Worm (Caenorhabditis elegans) whole organism, L1 larva: ENCODE data around the gene pnn-1.
A peak's percentile ranks its signal among the peaks of the same experiment; 100 is the strongest.

ENCODE experiments used
- C04F5.9 ChIP-seq: sonication (generic microtip); optimal IDR thresholded peaks from 2 replicates; lab custom pipeline; 2016; ENCODE audit warnings: missing genetic modification characterization, missing compliant biosample characterization
- alr-1 ChIP-seq: fragments of 200-800 bp; sonication (Bioruptor generic); optimal IDR thresholded peaks from 2 replicates; lab custom pipeline; 2018; ENCODE audit warnings: borderline replicate concordance, mild to moderate bottlenecking, missing genetic modification characterization, missing compliant biosample characterization
- aly-2 ChIP-seq: fragments of 150-350 bp; optimal IDR thresholded peaks from 2 replicates; lab custom pipeline; 2014; ENCODE audit warnings: missing biosample characterization, missing genetic modification characterization
- ama-1 ChIP-seq: fragments of 150-350 bp; optimal IDR thresholded peaks from 2 replicates; lab custom pipeline; 2014
- ceh-63 ChIP-seq: fragments of 200-800 bp; sonication (Bioruptor generic); optimal IDR thresholded peaks from 2 replicates; lab custom pipeline; 2018; ENCODE audit warnings: mild to moderate bottlenecking, missing genetic modification characterization, missing compliant biosample characterization
- ceh-8 ChIP-seq: fragments of 200-800 bp; sonication (Bioruptor generic); optimal IDR thresholded peaks from 2 replicates; lab custom pipeline; 2018; ENCODE audit warnings: mild to moderate bottlenecking, missing genetic modification characterization, moderate library complexity, missing compliant biosample characterization
- ceh-82 ChIP-seq, 3 experiments: fragments of 150-350 bp in 1 of 3; sonication (generic microtip) in 2 of 3; optimal IDR thresholded peaks; 2 replicates each; lab custom pipeline; 2014 to 2017; ENCODE audit warnings: missing biosample characterization in 3 of 3, missing genetic modification characterization in 3 of 3
- ces-1 ChIP-seq: fragments of 150-350 bp; optimal IDR thresholded peaks from 2 replicates; lab custom pipeline; 2014; ENCODE audit warnings: missing biosample characterization, missing genetic modification reagents, missing genetic modification characterization
- dsc-1 ChIP-seq: sonication (generic microtip); optimal IDR thresholded peaks from 2 replicates; lab custom pipeline; 2016; ENCODE audit warnings: mild to moderate bottlenecking, missing genetic modification characterization, missing compliant biosample characterization
- efl-1 ChIP-seq, 4 experiments: fragments of 150-350 bp; optimal IDR thresholded peaks in 3 of 4; peaks in 1 of 4; 1 replicate in 1 of 4; 2 replicates in 3 of 4; lab custom pipeline; 2014; ENCODE audit warnings: missing biosample characterization in 2 of 4, missing genetic modification characterization in 2 of 4, missing genetic modification reagents in 2 of 4
- egl-27 ChIP-seq, 2 experiments: fragments of 150-350 bp in 1 of 2; sonication (generic microtip); optimal IDR thresholded peaks; 3 replicates each; lab custom pipeline; 2017 to 2018; ENCODE audit warnings: missing biosample characterization in 2 of 2, missing genetic modification characterization in 2 of 2, missing genetic modification reagents in 2 of 2
- elt-2 ChIP-seq: sonication (generic microtip); optimal IDR thresholded peaks from 2 replicates; lab custom pipeline; 2016; ENCODE audit warnings: missing genetic modification characterization, mild to moderate bottlenecking, inconsistent platforms, missing compliant biosample characterization, missing genetic modification reagents
- elt-3 ChIP-seq, 6 experiments: fragments of 150-350 bp in 1 of 6; sonication (generic microtip); optimal IDR thresholded peaks; 2 replicates each; lab custom pipeline; 2017 to 2018; ENCODE audit warnings: missing biosample characterization in 6 of 6, missing genetic modification characterization in 6 of 6, inconsistent platforms in 1 of 6
- ets-5 ChIP-seq: fragments of 200-800 bp; sonication (Bioruptor generic); IDR thresholded peaks from 2 replicates; pipeline ENCODE4 v1.3.6; 2022; ENCODE audit warnings: missing genetic modification characterization, missing compliant biosample characterization
- fkh-10 ChIP-seq: sonication (generic microtip); optimal IDR thresholded peaks from 2 replicates; lab custom pipeline; 2017; ENCODE audit warnings: missing biosample characterization, missing genetic modification reagents, missing genetic modification characterization
- fkh-8 ChIP-seq: sonication (generic microtip); optimal IDR thresholded peaks from 2 replicates; lab custom pipeline; 2016; ENCODE audit warnings: mild to moderate bottlenecking, missing genetic modification characterization, missing compliant biosample characterization
- grh-1 ChIP-seq: fragments of 200-800 bp; sonication (Bioruptor generic); IDR thresholded peaks from 2 replicates; pipeline ENCODE4 v1.3.6; 2022; ENCODE audit warnings: missing genetic modification reagents, missing genetic modification characterization, missing compliant biosample characterization
- hlh-17 ChIP-seq: fragments of 200-800 bp; sonication (Bioruptor generic); optimal IDR thresholded peaks from 2 replicates; lab custom pipeline; 2018; ENCODE audit warnings: missing genetic modification characterization, mild to moderate bottlenecking, missing compliant biosample characterization, moderate library complexity, borderline replicate concordance
- lin-15B ChIP-seq: fragments of 150-350 bp; sonication (generic microtip); optimal IDR thresholded peaks from 3 replicates; lab custom pipeline; 2014; ENCODE audit warnings: missing biosample characterization, missing genetic modification characterization
- lin-35 ChIP-seq, 2 experiments: fragments of 150-350 bp; optimal IDR thresholded peaks; 2 replicates each; lab custom pipeline; 2014; ENCODE audit warnings: missing biosample characterization in 2 of 2, missing genetic modification characterization in 2 of 2, missing genetic modification reagents in 2 of 2
- lir-3 ChIP-seq: sonication (generic microtip); optimal IDR thresholded peaks from 2 replicates; lab custom pipeline; 2016; ENCODE audit warnings: mild to moderate bottlenecking, missing genetic modification characterization, moderate library complexity, missing compliant biosample characterization; ENCODE audit not compliant: poor library complexity
- mdl-1 ChIP-seq, 2 experiments: fragments of 150-350 bp; optimal IDR thresholded peaks; 2 replicates each; lab custom pipeline; 2014 to 2017; ENCODE audit warnings: missing biosample characterization in 2 of 2, missing genetic modification characterization in 2 of 2, inconsistent platforms in 1 of 2
- mep-1 ChIP-seq: fragments of 150-350 bp; optimal IDR thresholded peaks from 2 replicates; lab custom pipeline; 2014; ENCODE audit warnings: missing biosample characterization, missing genetic modification characterization
- nhr-20 ChIP-seq: sonication (generic microtip); optimal IDR thresholded peaks from 2 replicates; lab custom pipeline; 2016; ENCODE audit warnings: mild to moderate bottlenecking, missing genetic modification characterization, missing compliant biosample characterization
- nhr-237 ChIP-seq: fragments of 150-350 bp; optimal IDR thresholded peaks from 2 replicates; lab custom pipeline; 2014; ENCODE audit warnings: missing biosample characterization, missing genetic modification characterization
- nhr-28 ChIP-seq: fragments of 150-350 bp; optimal IDR thresholded peaks from 2 replicates; lab custom pipeline; 2014; ENCODE audit warnings: missing biosample characterization, missing genetic modification characterization
- nhr-71 ChIP-seq: sonication (generic microtip); optimal IDR thresholded peaks from 2 replicates; lab custom pipeline; 2016; ENCODE audit warnings: mild to moderate bottlenecking, missing genetic modification characterization, moderate library complexity, missing compliant biosample characterization
- nhr-76 ChIP-seq: sonication (generic microtip); optimal IDR thresholded peaks from 2 replicates; lab custom pipeline; 2017; ENCODE audit warnings: missing biosample characterization, missing genetic modification characterization
- pqm-1 ChIP-seq: sonication (generic microtip); optimal IDR thresholded peaks from 3 replicates; lab custom pipeline; 2017; ENCODE audit warnings: missing biosample characterization, missing genetic modification characterization
- snpc-4 ChIP-seq: fragments of 150-350 bp; optimal IDR thresholded peaks from 2 replicates; lab custom pipeline; 2014; ENCODE audit warnings: missing biosample characterization, missing genetic modification characterization
- sox-4 ChIP-seq: sonication (generic microtip); optimal IDR thresholded peaks from 2 replicates; lab custom pipeline; 2016; ENCODE audit warnings: missing genetic modification characterization, missing compliant biosample characterization
- sptf-1 ChIP-seq: fragments of 150-350 bp; optimal IDR thresholded peaks from 2 replicates; lab custom pipeline; 2014; ENCODE audit warnings: missing biosample characterization, missing genetic modification characterization
- swsn-7 ChIP-seq: sonication (generic microtip); optimal IDR thresholded peaks from 2 replicates; lab custom pipeline; 2016; ENCODE audit warnings: missing genetic modification characterization, missing compliant biosample characterization
- unc-30 ChIP-seq: sonication (generic microtip); optimal IDR thresholded peaks from 2 replicates; lab custom pipeline; 2017; ENCODE audit warnings: missing biosample characterization, missing genetic modification characterization
- unc-86 ChIP-seq: sonication (generic microtip); optimal IDR thresholded peaks from 2 replicates; lab custom pipeline; 2016; ENCODE audit warnings: missing genetic modification characterization, missing compliant biosample characterization
- unc-98 ChIP-seq: fragments of 200-800 bp; sonication (Bioruptor generic); IDR thresholded peaks from 2 replicates; pipeline ENCODE4 v1.3.6; 2022; ENCODE audit warnings: missing genetic modification characterization, missing compliant biosample characterization
- zag-1 ChIP-seq: fragments of 150-350 bp; optimal IDR thresholded peaks from 2 replicates; lab custom pipeline; 2014; ENCODE audit warnings: missing biosample characterization, missing genetic modification characterization

Gene pnn-1

DNA sequence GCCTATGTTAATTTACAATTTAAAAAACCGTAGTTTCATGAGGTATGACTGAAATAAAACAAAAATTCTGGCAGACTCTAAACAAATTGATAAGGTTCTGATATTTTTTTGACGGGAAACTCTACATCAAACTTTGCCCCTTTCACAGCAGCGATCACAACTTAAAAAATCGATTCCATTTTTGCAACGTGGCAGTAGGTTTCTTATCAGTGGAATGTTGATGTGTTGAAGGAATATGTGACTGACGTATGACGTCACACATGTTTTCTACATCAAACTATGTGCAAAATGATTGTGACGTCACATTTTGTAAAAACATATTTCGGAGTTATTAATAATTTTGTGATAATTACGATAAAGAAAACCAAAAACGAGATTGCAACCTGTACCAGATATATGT, 41.0 kb downstream of the pnn-1 start:
- TF ChIP-seq unc-30 (tag; lab: Kevin White, UChicago): no peak
- no peak for TF ChIP-seq hlh-17 (GFP tag; lab: Kevin White, UChicago)
- no peak for TF ChIP-seq ama-1 (lab: Kevin White, UChicago)
- TF ChIP-seq nhr-28 (tag; lab: Kevin White, UChicago): no peak
- no peak for TF ChIP-seq unc-86
- TF ChIP-seq nhr-76 (tag; lab: Kevin White, UChicago): no peak
- no peak for TF ChIP-seq swsn-7 (tag; lab: Kevin White, UChicago)
- no peak for TF ChIP-seq nhr-237
- no peak for TF ChIP-seq sptf-1 (tag; lab: Kevin White, UChicago)
- TF ChIP-seq elt-2 (tag; lab: Kevin White, UChicago): peak; percentile 93
- no peak for TF ChIP-seq aly-2 (tag; lab: Kevin White, UChicago)
- peak in 1 of 2 experiments; percentile 21 for TF ChIP-seq lin-35 (GFP tag; optimal IDR thresholded peaks at IDR 0.05; lab: Kevin White, UChicago)
- no peak for TF ChIP-seq grh-1
- no peak for TF ChIP-seq mep-1
- TF ChIP-seq ets-5 (GFP tag; lab: Robert Waterston, UW): no peak
- no peak for TF ChIP-seq sox-4 (tag; lab: Kevin White, UChicago)
- TF ChIP-seq nhr-20 (tag; lab: Kevin White, UChicago): peak; percentile 18
- TF ChIP-seq pqm-1 (tag; lab: Kevin White, UChicago): no peak
- TF ChIP-seq nhr-71 (tag; lab: Kevin White, UChicago): peak; percentile 5
- TF ChIP-seq ces-1: no peak
- TF ChIP-seq mdl-1 (tag; optimal IDR thresholded peaks at IDR 0.05; lab: Kevin White, UChicago): no peak
- no peak for TF ChIP-seq unc-98 (GFP tag; lab: Robert Waterston, UW)
- TF ChIP-seq egl-27 (tag; optimal IDR thresholded peaks at IDR 0.05; lab: Kevin White, UChicago): no peak

DNA sequence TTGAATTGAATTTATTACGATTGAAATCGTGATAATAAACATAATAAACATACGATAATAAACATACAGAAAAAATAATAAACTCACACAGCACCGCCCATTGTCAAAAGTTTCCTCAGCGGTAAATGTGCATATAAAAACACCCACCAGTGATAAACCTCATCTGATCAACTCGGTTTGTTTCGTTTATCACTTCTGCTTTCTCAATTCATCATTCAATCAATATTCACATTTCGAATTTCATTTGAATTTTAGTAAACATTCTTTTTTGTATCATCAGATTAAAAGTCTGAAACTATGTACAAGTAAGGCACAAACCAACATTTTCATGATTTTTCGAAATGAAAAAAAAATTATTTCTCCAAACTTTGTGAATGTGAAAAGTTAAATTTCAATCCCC, 42.2 kb downstream of the pnn-1 start, which contains the start of gene try-10:
Gene try-10 (minus strand): TSS at position 101 of the 400 bp plus-strand sequence.
- no peak for TF ChIP-seq unc-86
- no peak for TF ChIP-seq fkh-10 (GFP tag; lab: Kevin White, UChicago)
- no peak for TF ChIP-seq alr-1
- no peak for TF ChIP-seq dsc-1
- TF ChIP-seq ceh-8: no peak
- no peak for TF ChIP-seq aly-2 (tag; lab: Kevin White, UChicago)
- no peak for TF ChIP-seq snpc-4 (tag; lab: Kevin White, UChicago)
- TF ChIP-seq efl-1 (optimal IDR thresholded peaks at IDR 0.05; lab: Kevin White, UChicago): no peak
- TF ChIP-seq efl-1 (GFP tag; optimal IDR thresholded peaks at IDR 0.05 in 1 of 2; lab: Kevin White, UChicago): no peak
- no peak for TF ChIP-seq ceh-82 (tag; optimal IDR thresholded peaks at IDR 0.05; lab: Kevin White, UChicago)
- TF ChIP-seq lin-15B: no peak
- TF ChIP-seq ets-5 (GFP tag; lab: Robert Waterston, UW): no peak
- no peak for TF ChIP-seq ceh-63 (GFP tag; lab: Kevin White, UChicago)
- TF ChIP-seq C04F5.9 (tag; lab: Kevin White, UChicago): no peak
- TF ChIP-seq zag-1 (tag; lab: Kevin White, UChicago): no peak

DNA sequence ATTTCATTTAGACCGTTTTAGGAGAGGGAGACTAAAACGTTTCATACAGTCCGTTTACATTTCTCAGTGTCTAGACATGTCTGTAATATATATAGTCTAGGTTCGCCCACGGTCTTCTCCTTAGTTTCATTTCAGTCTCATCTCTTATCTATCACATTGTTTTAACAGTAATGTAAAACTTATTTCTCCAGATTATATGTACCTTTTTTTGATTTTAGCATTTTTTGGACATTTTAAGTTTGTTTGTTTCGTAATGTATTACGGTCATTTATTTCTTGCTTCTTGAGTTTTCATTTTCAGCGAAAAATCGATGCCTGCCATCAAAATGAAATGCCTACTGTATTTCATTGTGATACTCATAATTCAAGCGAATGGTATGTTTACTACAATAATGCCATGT, 42.9 kb downstream of the pnn-1 start, which contains the start of gene F15B9.6:
Gene F15B9.6 (plus strand): TSS at position 301 of the 400 bp plus-strand sequence.
- TF ChIP-seq lir-3 (tag; lab: Kevin White, UChicago): no peak
- no peak for TF ChIP-seq elt-3 (tag; optimal IDR thresholded peaks at IDR 0.05; lab: Kevin White, UChicago)
- TF ChIP-seq efl-1 (optimal IDR thresholded peaks at IDR 0.05; lab: Kevin White, UChicago): no peak
- TF ChIP-seq efl-1 (GFP tag; optimal IDR thresholded peaks at IDR 0.05 in 1 of 2; lab: Kevin White, UChicago): peak in 1 of 2 experiments; percentile 47

ce11 chrV:13018233-13018632, 47.3 kb downstream of the pnn-1 start:
- no peak for TF ChIP-seq fkh-8 (tag; lab: Kevin White, UChicago)
